Fruit fly (Drosophila melanogaster) whole organism, embryonic: ENCODE measurements around the gene CG9483.

ENCODE experiments used
- ATbp ChIP-seq: fragments of 200-800 bp; sonication (Bioruptor generic); optimal IDR thresholded peaks from 2 replicates; lab custom pipeline; 2017; ENCODE audit warnings: missing biosample characterization, mild to moderate bottlenecking, missing genetic modification characterization, missing genetic modification reagents
- Abd-B ChIP-seq: fragments of 200-800 bp; sonication (Bioruptor generic); optimal IDR thresholded peaks from 2 replicates; lab custom pipeline; 2018; ENCODE audit warnings: missing biosample characterization, mild to moderate bottlenecking, missing genetic modification characterization, moderate library complexity
- Adf1 ChIP-seq: fragments of 200-800 bp; sonication (Bioruptor generic); IDR thresholded peaks from 2 replicates; pipeline ENCODE4 v1.3.6; 2022; ENCODE audit warnings: missing biosample characterization, missing genetic modification characterization
- Asciz ChIP-seq: fragments of 200-800 bp; sonication (Bioruptor generic); optimal IDR thresholded peaks from 2 replicates; lab custom pipeline; 2017; ENCODE audit warnings: missing biosample characterization, mild to moderate bottlenecking, missing genetic modification characterization, missing genetic modification reagents
- CG10147 ChIP-seq: fragments of 200-800 bp; sonication (Bioruptor generic); optimal IDR thresholded peaks from 2 replicates; lab custom pipeline; 2019; ENCODE audit warnings: missing biosample characterization, mild to moderate bottlenecking, missing genetic modification characterization, moderate library complexity
- CG10267 ChIP-seq: fragments of 200-800 bp; sonication (Bioruptor generic); optimal IDR thresholded peaks from 2 replicates; lab custom pipeline; 2018; ENCODE audit warnings: missing biosample characterization, mild to moderate bottlenecking, missing genetic modification characterization, moderate library complexity
- CG10959 ChIP-seq: fragments of 200-800 bp; sonication (Bioruptor generic); IDR thresholded peaks from 2 replicates; pipeline ENCODE4 v1.3.6; 2022; ENCODE audit warnings: missing biosample characterization, missing genetic modification characterization
- CG13296 ChIP-seq: fragments of 200-800 bp; sonication (Bioruptor generic); optimal IDR thresholded peaks from 3 replicates; lab custom pipeline; 2018; ENCODE audit warnings: missing biosample characterization, mild to moderate bottlenecking, missing genetic modification characterization
- CG14441 ChIP-seq: fragments of 200-800 bp; sonication (Bioruptor generic); IDR thresholded peaks from 2 replicates; pipeline ENCODE4 v1.3.6; 2022; ENCODE audit warnings: missing biosample characterization, missing genetic modification characterization
- CG14710 ChIP-seq: fragments of 200-800 bp; sonication (Bioruptor generic); optimal IDR thresholded peaks from 3 replicates; lab custom pipeline; 2019; ENCODE audit warnings: missing biosample characterization, mild to moderate bottlenecking, missing genetic modification characterization, moderate library complexity
- CG14965 ChIP-seq: fragments of 200-800 bp; sonication (Bioruptor generic); optimal IDR thresholded peaks from 2 replicates; lab custom pipeline; 2016; ENCODE audit warnings: missing biosample characterization, missing genetic modification characterization, borderline replicate concordance
- CG15011 ChIP-seq: fragments of 200-800 bp; sonication (Bioruptor generic); optimal IDR thresholded peaks from 3 replicates; lab custom pipeline; 2018; ENCODE audit warnings: missing biosample characterization, mild to moderate bottlenecking, missing genetic modification characterization
- CG1602 ChIP-seq: fragments of 200-800 bp; sonication (Bioruptor generic); optimal IDR thresholded peaks from 3 replicates; lab custom pipeline; 2016; ENCODE audit warnings: missing biosample characterization, missing genetic modification characterization
- CG16779 ChIP-seq: fragments of 200-800 bp; sonication (Bioruptor generic); IDR thresholded peaks from 2 replicates; pipeline ENCODE4 v1.3.6; 2022; ENCODE audit warnings: missing biosample characterization, missing genetic modification characterization
- CG2129 ChIP-seq: fragments of 200-800 bp; sonication (Bioruptor generic); IDR thresholded peaks from 2 replicates; pipeline ENCODE4 v1.3.6; 2022; ENCODE audit warnings: missing biosample characterization, missing genetic modification characterization; ENCODE audit not compliant: partially characterized antibody
- CG2712 ChIP-seq: fragments of 200-800 bp; optimal IDR thresholded peaks from 3 replicates; lab custom pipeline; 2019; ENCODE audit warnings: missing biosample characterization, mild to moderate bottlenecking, missing genetic modification characterization, moderate library complexity
- CG30020 ChIP-seq: fragments of 200-800 bp; optimal IDR thresholded peaks from 2 replicates; lab custom pipeline; 2019; ENCODE audit warnings: missing biosample characterization, mild to moderate bottlenecking, missing genetic modification characterization, moderate library complexity
- CG31441 ChIP-seq: fragments of 200-800 bp; sonication (Bioruptor generic); IDR thresholded peaks from 2 replicates; pipeline ENCODE4 v1.3.6; 2022; ENCODE audit warnings: missing biosample characterization, missing genetic modification characterization
- CG3407 ChIP-seq: fragments of 200-800 bp; sonication (Bioruptor generic); optimal IDR thresholded peaks from 2 replicates; lab custom pipeline; 2018; ENCODE audit warnings: missing biosample characterization, mild to moderate bottlenecking, missing genetic modification characterization
- CG3847 ChIP-seq: fragments of 200-800 bp; sonication (Bioruptor generic); IDR thresholded peaks from 2 replicates; pipeline ENCODE4 v1.3.6; 2022; ENCODE audit warnings: missing biosample characterization, missing genetic modification characterization
- CG4282 ChIP-seq: fragments of 200-800 bp; sonication (Bioruptor generic); optimal IDR thresholded peaks from 2 replicates; lab custom pipeline; 2016; ENCODE audit warnings: missing biosample characterization, missing genetic modification characterization
- CG43689 ChIP-seq: fragments of 200-800 bp; sonication (Bioruptor generic); IDR thresholded peaks from 2 replicates; pipeline ENCODE4 v1.3.6; 2022; ENCODE audit warnings: missing biosample characterization, missing genetic modification characterization
- CG5180 ChIP-seq: fragments of 200-800 bp; sonication (Bioruptor generic); optimal IDR thresholded peaks from 3 replicates; lab custom pipeline; 2017; ENCODE audit warnings: missing biosample characterization, missing genetic modification characterization, mild to moderate bottlenecking, moderate library complexity, missing genetic modification reagents
- CG6791 ChIP-seq: fragments of 200-800 bp; sonication (Bioruptor generic); IDR thresholded peaks from 3 replicates; pipeline ENCODE4 v1.3.6; 2022; ENCODE audit warnings: missing biosample characterization, missing genetic modification characterization; ENCODE audit not compliant: partially characterized antibody
- CG8290 ChIP-seq, 3 experiments: fragments of 200-800 bp; sonication (Bioruptor generic); optimal IDR thresholded peaks; 2 replicates each; lab custom pipeline; 2016 to 2019; ENCODE audit warnings: missing biosample characterization in 3 of 3, missing genetic modification characterization in 3 of 3, mild to moderate bottlenecking in 2 of 3, moderate library complexity in 1 of 3
- CG8765 ChIP-seq: fragments of 200-800 bp; sonication (Bioruptor generic); IDR thresholded peaks from 2 replicates; pipeline ENCODE4 v1.3.6; 2022; ENCODE audit warnings: missing biosample characterization, missing genetic modification characterization
- CG9215 ChIP-seq: fragments of 200-800 bp; sonication (Bioruptor generic); IDR thresholded peaks from 2 replicates; pipeline ENCODE4 v1.3.6; 2022; ENCODE audit warnings: missing biosample characterization, missing genetic modification characterization
- CkIIα-i1 ChIP-seq: fragments of 200-800 bp; sonication (Bioruptor generic); IDR thresholded peaks from 2 replicates; pipeline ENCODE4 v1.3.6; 2022; ENCODE audit warnings: missing biosample characterization, missing genetic modification characterization
- Elba2 ChIP-seq: fragments of 200-800 bp; sonication (Bioruptor generic); optimal IDR thresholded peaks from 3 replicates; lab custom pipeline; 2016; ENCODE audit warnings: missing biosample characterization, missing genetic modification characterization
- Ets65A ChIP-seq: fragments of 200-800 bp; sonication (Bioruptor generic); peaks from one replicate; lab custom pipeline; 2016; ENCODE audit warnings: missing biosample characterization, missing genetic modification characterization
- Mad ChIP-seq: fragments of 200-800 bp; sonication (Bioruptor generic); optimal IDR thresholded peaks from 2 replicates; lab custom pipeline; 2016; ENCODE audit warnings: missing biosample characterization, missing genetic modification characterization
- Poxn ChIP-seq: fragments of 200-800 bp; sonication (Bioruptor generic); IDR thresholded peaks from 2 replicates; pipeline ENCODE4 v1.3.6; 2022; ENCODE audit warnings: missing biosample characterization, missing genetic modification characterization
- Sox100B ChIP-seq: fragments of 200-800 bp; sonication (Bioruptor generic); optimal IDR thresholded peaks from 3 replicates; lab custom pipeline; 2018; ENCODE audit warnings: missing biosample characterization, mild to moderate bottlenecking, missing genetic modification characterization
- Sry-β ChIP-seq: fragments of 200-800 bp; sonication (Bioruptor generic); optimal IDR thresholded peaks from 2 replicates; lab custom pipeline; 2018; ENCODE audit warnings: missing biosample characterization, mild to moderate bottlenecking, missing genetic modification characterization, moderate library complexity
- btn ChIP-seq: fragments of 200-800 bp; sonication (Bioruptor generic); optimal IDR thresholded peaks from 2 replicates; lab custom pipeline; 2016; ENCODE audit warnings: missing biosample characterization, missing genetic modification characterization
- cg ChIP-seq: fragments of 200-800 bp; sonication (Bioruptor generic); optimal IDR thresholded peaks from 3 replicates; lab custom pipeline; 2019; ENCODE audit warnings: missing biosample characterization, mild to moderate bottlenecking, missing genetic modification characterization, moderate library complexity
- da ChIP-seq: fragments of 200-800 bp; sonication (Bioruptor generic); optimal IDR thresholded peaks from 2 replicates; lab custom pipeline; 2016; ENCODE audit warnings: missing biosample characterization, missing genetic modification characterization
- dati ChIP-seq: fragments of 200-800 bp; sonication (Bioruptor generic); IDR thresholded peaks from 2 replicates; pipeline ENCODE4 v1.3.6; 2022; ENCODE audit warnings: missing biosample characterization, missing genetic modification characterization
- dpn ChIP-seq, 2 experiments: fragments of 200-800 bp; sonication (Bioruptor generic); optimal IDR thresholded peaks; 3 replicates each; lab custom pipeline; 2016; ENCODE audit warnings: missing biosample characterization in 2 of 2, missing genetic modification characterization in 2 of 2
- dysf ChIP-seq: fragments of 200-800 bp; sonication (Bioruptor generic); IDR thresholded peaks from 3 replicates; pipeline ENCODE4 v1.3.6; 2022; ENCODE audit warnings: missing biosample characterization, missing genetic modification characterization
- en ChIP-seq: fragments of 200-800 bp; sonication (Bioruptor generic); optimal IDR thresholded peaks from 2 replicates; lab custom pipeline; 2016; ENCODE audit warnings: missing biosample characterization, missing genetic modification characterization
- gce ChIP-seq: fragments of 200-800 bp; sonication (Bioruptor generic); IDR thresholded peaks from 3 replicates; pipeline ENCODE4 v1.3.6; 2022; ENCODE audit warnings: missing biosample characterization, missing genetic modification characterization
- gfzf ChIP-seq: fragments of 200-800 bp; sonication (Bioruptor generic); optimal IDR thresholded peaks from 2 replicates; lab custom pipeline; 2016; ENCODE audit warnings: missing biosample characterization, mild to moderate bottlenecking, missing genetic modification characterization, moderate library complexity
- grau ChIP-seq: fragments of 200-800 bp; optimal IDR thresholded peaks from 3 replicates; lab custom pipeline; 2019; ENCODE audit warnings: missing biosample characterization, mild to moderate bottlenecking, missing genetic modification characterization, moderate library complexity
- jumu ChIP-seq: fragments of 200-800 bp; sonication (Bioruptor generic); optimal IDR thresholded peaks from 3 replicates; lab custom pipeline; 2016; ENCODE audit warnings: missing biosample characterization, missing genetic modification characterization
- lab ChIP-seq: fragments of 200-800 bp; sonication (Bioruptor generic); optimal IDR thresholded peaks from 3 replicates; lab custom pipeline; 2017; ENCODE audit warnings: missing biosample characterization, missing genetic modification characterization, mild to moderate bottlenecking, moderate library complexity, missing genetic modification reagents
- odd ChIP-seq: fragments of 200-800 bp; sonication (Bioruptor generic); optimal IDR thresholded peaks from 2 replicates; lab custom pipeline; 2017; ENCODE audit warnings: missing biosample characterization, mild to moderate bottlenecking, missing genetic modification characterization
- pfk ChIP-seq: fragments of 200-800 bp; sonication (Bioruptor generic); optimal IDR thresholded peaks from 2 replicates; lab custom pipeline; 2018; ENCODE audit warnings: missing biosample characterization, mild to moderate bottlenecking, missing genetic modification characterization, moderate library complexity
- sima ChIP-seq: fragments of 200-800 bp; sonication (Bioruptor generic); optimal IDR thresholded peaks from 2 replicates; lab custom pipeline; 2016; ENCODE audit warnings: missing biosample characterization, missing genetic modification characterization
- so ChIP-seq: fragments of 200-800 bp; sonication (Bioruptor generic); IDR thresholded peaks from 3 replicates; pipeline ENCODE4 v1.3.6; 2022; ENCODE audit warnings: missing biosample characterization, missing genetic modification characterization
- tna ChIP-seq: fragments of 200-800 bp; sonication (Bioruptor generic); IDR thresholded peaks from 2 replicates; pipeline ENCODE4 v1.3.6; 2022; ENCODE audit warnings: missing biosample characterization, missing genetic modification characterization; ENCODE audit not compliant: partially characterized antibody
- unpg ChIP-seq: fragments of 200-800 bp; sonication (Bioruptor generic); optimal IDR thresholded peaks from 3 replicates; lab custom pipeline; 2018; ENCODE audit warnings: missing biosample characterization, mild to moderate bottlenecking, missing genetic modification characterization, moderate library complexity

CG9483 gene

dm6 chr2L:8842262-8842561 lies 24.4 kb upstream of the CG9483 start (continued):
- TF ChIP-seq tna (GFP tag; lab: Robert Waterston, UW) (no peak), Sox100B (GFP tag; lab: Kevin White, UChicago) (no peak), CG1602 (GFP tag; lab: Kevin White, UChicago) (no peak), CG14965 (no peak), gfzf (no peak), Mad (GFP tag; lab: Kevin White, UChicago) (no peak), Adf1 (GFP tag; lab: Robert Waterston, UW) (no peak), Sry-β (GFP tag; lab: Kevin White, UChicago) (no peak), CG31441 (GFP tag; lab: Robert Waterston, UW) (0 out of 2 replicates have a peak, but pooled peaks have one; percentile 24), dpn (GFP tag; optimal IDR thresholded peaks at IDR 0.05; lab: Kevin White, UChicago) (no peak), CG8290 (GFP tag; optimal IDR thresholded peaks at IDR 0.05; lab: Kevin White, UChicago) (no peak), CG8290 (tag; optimal IDR thresholded peaks at IDR 0.05; lab: Kevin White, UChicago) (no peak), btn (GFP tag; lab: Kevin White, UChicago) (no peak), Poxn (GFP tag; lab: Robert Waterston, UW) (no peak), CG2712 (peak; percentile 50), CG8765 (GFP tag; lab: Robert Waterston, UW) (peak; percentile 43; the same call in 1 of the 2 replicates), dati (GFP tag; lab: Robert Waterston, UW) (no peak), so (GFP tag; lab: Robert Waterston, UW) (no peak), CG5180 (no peak), gce (no peak), CG14710 (tag; lab: Kevin White, UChicago) (peak; percentile 51), CG43689 (GFP tag; lab: Robert Waterston, UW) (no peak), lab (no peak), Asciz (no peak), CG3847 (no peak), odd (no peak), pfk (no peak), CG6791 (GFP tag; lab: Robert Waterston, UW) (no peak), CG13296 (GFP tag; lab: Kevin White, UChicago) (no peak), sima (GFP tag; lab: Kevin White, UChicago) (no peak), jumu (GFP tag; lab: Kevin White, UChicago) (no peak), CkIIα-i1 (no peak), cg (no peak), CG16779 (no peak), unpg (GFP tag; lab: Kevin White, UChicago) (peak; percentile 2), dysf (GFP tag; lab: Robert Waterston, UW) (no peak), CG15011 (GFP tag; lab: Kevin White, UChicago) (no peak), CG14441 (no peak), CG3407 (GFP tag; lab: Kevin White, UChicago) (no peak), CG10147 (GFP tag; lab: Kevin White, UChicago) (no peak), CG10267 (tag; lab: Kevin White, UChicago) (peak; percentile 38), CG9215 (GFP tag; lab: Robert Waterston, UW) (no peak), da (GFP tag; lab: Kevin White, UChicago) (no peak), CG2129 (GFP tag; lab: Robert Waterston, UW) (no peak), CG10959 (GFP tag; lab: Robert Waterston, UW) (peak; percentile 55), Ets65A (GFP tag; lab: Kevin White, UChicago) (no peak), grau (tag; lab: Kevin White, UChicago) (no peak), CG30020 (tag; lab: Kevin White, UChicago) (no peak), en (GFP tag; lab: Kevin White, UChicago) (no peak), Elba2 (GFP tag; lab: Kevin White, UChicago) (peak; percentile 41), ATbp (GFP tag; lab: Kevin White, UChicago) (no peak), Abd-B (no peak), CG4282 (GFP tag; lab: Kevin White, UChicago) (no peak)
